Fruit fly (Drosophila melanogaster) whole organism, embryonic: Measurements from ENCODE around the gene CG2533.

Source experiments
- Abd-B ChIP-seq: fragments of 200-800 bp; sonication (Bioruptor generic); optimal IDR thresholded peaks from 2 replicates; lab custom pipeline; 2018; ENCODE audit warnings: missing biosample characterization, mild to moderate bottlenecking, missing genetic modification characterization, moderate library complexity
- B-H2 ChIP-seq: fragments of 200-800 bp; sonication (Bioruptor generic); optimal IDR thresholded peaks from 2 replicates; lab custom pipeline; 2018; ENCODE audit warnings: missing biosample characterization, mild to moderate bottlenecking, missing genetic modification characterization
- Bteb2 ChIP-seq: fragments of 200-800 bp; sonication (Bioruptor generic); optimal IDR thresholded peaks from 2 replicates; lab custom pipeline; 2016; ENCODE audit warnings: missing biosample characterization, missing genetic modification characterization
- CG13624 ChIP-seq: fragments of 200-800 bp; sonication (Bioruptor generic); optimal IDR thresholded peaks from 2 replicates; lab custom pipeline; 2016; ENCODE audit warnings: missing biosample characterization, missing genetic modification characterization
- CG15011 ChIP-seq: fragments of 200-800 bp; sonication (Bioruptor generic); optimal IDR thresholded peaks from 3 replicates; lab custom pipeline; 2018; ENCODE audit warnings: missing biosample characterization, mild to moderate bottlenecking, missing genetic modification characterization
- CG17186 ChIP-seq: fragments of 200-800 bp; sonication (Bioruptor generic); optimal IDR thresholded peaks from 3 replicates; lab custom pipeline; 2017; ENCODE audit warnings: missing biosample characterization, missing genetic modification reagents, missing genetic modification characterization
- CG17359 ChIP-seq: fragments of 200-800 bp; sonication (Bioruptor generic); optimal IDR thresholded peaks from 3 replicates; lab custom pipeline; 2018; ENCODE audit warnings: missing biosample characterization, mild to moderate bottlenecking, missing genetic modification characterization, moderate library complexity
- CG17612 ChIP-seq: fragments of 200-800 bp; sonication (Bioruptor generic); IDR thresholded peaks from 2 replicates; pipeline ENCODE4 v1.3.6; 2022; ENCODE audit warnings: missing biosample characterization, missing genetic modification characterization
- CG18262 ChIP-seq: fragments of 200-800 bp; optimal IDR thresholded peaks from 3 replicates; lab custom pipeline; 2019; ENCODE audit warnings: missing biosample characterization, mild to moderate bottlenecking, missing genetic modification characterization, moderate library complexity
- CG31441 ChIP-seq: fragments of 200-800 bp; sonication (Bioruptor generic); IDR thresholded peaks from 2 replicates; pipeline ENCODE4 v1.3.6; 2022; ENCODE audit warnings: missing biosample characterization, missing genetic modification characterization
- CG32767 ChIP-seq: fragments of 200-800 bp; sonication (Bioruptor generic); IDR thresholded peaks from 2 replicates; pipeline ENCODE4 v1.3.6; 2022; ENCODE audit warnings: missing biosample characterization, missing genetic modification characterization
- CG34224 ChIP-seq: fragments of 200-800 bp; sonication (Bioruptor generic); IDR thresholded peaks from 3 replicates; pipeline ENCODE4 v1.3.6; 2022; ENCODE audit warnings: missing biosample characterization, missing genetic modification characterization; ENCODE audit not compliant: partially characterized antibody
- CG3847 ChIP-seq: fragments of 200-800 bp; sonication (Bioruptor generic); IDR thresholded peaks from 2 replicates; pipeline ENCODE4 v1.3.6; 2022; ENCODE audit warnings: missing biosample characterization, missing genetic modification characterization
- CG4424 ChIP-seq: fragments of 200-800 bp; sonication (Bioruptor generic); optimal IDR thresholded peaks from 3 replicates; lab custom pipeline; 2016; ENCODE audit warnings: missing biosample characterization, missing genetic modification characterization
- CG4707 ChIP-seq: fragments of 200-800 bp; sonication (Bioruptor generic); optimal IDR thresholded peaks from 2 replicates; lab custom pipeline; 2018; ENCODE audit warnings: missing biosample characterization, mild to moderate bottlenecking, missing genetic modification characterization, moderate library complexity
- CG4820 ChIP-seq: fragments of 200-800 bp; sonication (Bioruptor generic); optimal IDR thresholded peaks from 3 replicates; lab custom pipeline; 2016; ENCODE audit warnings: missing biosample characterization, missing genetic modification characterization
- CG7556 ChIP-seq: fragments of 200-800 bp; sonication (Bioruptor generic); optimal IDR thresholded peaks from 2 replicates; lab custom pipeline; 2017; ENCODE audit warnings: missing biosample characterization, mild to moderate bottlenecking, missing genetic modification characterization
- CG7786 ChIP-seq: fragments of 200-800 bp; sonication (Bioruptor generic); optimal IDR thresholded peaks from 2 replicates; lab custom pipeline; 2016; ENCODE audit warnings: missing biosample characterization, missing genetic modification characterization
- CG7963 ChIP-seq: fragments of 200-800 bp; sonication (Bioruptor generic); IDR thresholded peaks from 3 replicates; pipeline ENCODE4 v1.3.6; 2022; ENCODE audit warnings: missing biosample characterization, missing genetic modification characterization; ENCODE audit not compliant: partially characterized antibody
- CG8359 ChIP-seq: fragments of 200-800 bp; sonication (Bioruptor generic); optimal IDR thresholded peaks from 2 replicates; lab custom pipeline; 2017; ENCODE audit warnings: missing biosample characterization, mild to moderate bottlenecking, missing genetic modification characterization, borderline replicate concordance
- CG9817 ChIP-seq: fragments of 200-800 bp; sonication (Bioruptor generic); optimal IDR thresholded peaks from 2 replicates; lab custom pipeline; 2018; ENCODE audit warnings: missing biosample characterization, mild to moderate bottlenecking, missing genetic modification characterization, moderate library complexity
- Dip2 ChIP-seq: fragments of 200-800 bp; sonication (Bioruptor generic); IDR thresholded peaks from 2 replicates; pipeline ENCODE4 v1.3.6; 2022; ENCODE audit warnings: missing biosample characterization, missing genetic modification characterization
- Fer1 ChIP-seq: fragments of 200-800 bp; sonication (Bioruptor generic); optimal IDR thresholded peaks from 2 replicates; lab custom pipeline; 2017; ENCODE audit warnings: missing biosample characterization, mild to moderate bottlenecking, missing genetic modification characterization
- Hr51 ChIP-seq, 2 experiments: fragments of 200-800 bp; sonication (Bioruptor generic); optimal IDR thresholded peaks; 2 replicates in 1 of 2; 3 replicates in 1 of 2; lab custom pipeline; 2016 to 2018; ENCODE audit warnings: missing biosample characterization in 2 of 2, missing genetic modification characterization in 2 of 2, mild to moderate bottlenecking in 1 of 2, moderate library complexity in 1 of 2
- Mad ChIP-seq: fragments of 200-800 bp; sonication (Bioruptor generic); optimal IDR thresholded peaks from 2 replicates; lab custom pipeline; 2016; ENCODE audit warnings: missing biosample characterization, missing genetic modification characterization
- Opbp ChIP-seq: fragments of 200-800 bp; sonication (Bioruptor generic); IDR thresholded peaks from 3 replicates; pipeline ENCODE4 v1.3.6; 2022; ENCODE audit warnings: missing biosample characterization, missing genetic modification characterization; ENCODE audit not compliant: partially characterized antibody
- TFAM ChIP-seq: fragments of 200-800 bp; sonication (Bioruptor generic); optimal IDR thresholded peaks from 2 replicates; lab custom pipeline; 2017; ENCODE audit warnings: missing biosample characterization, missing genetic modification characterization, inconsistent platforms
- Usf ChIP-seq: fragments of 200-800 bp; sonication (Bioruptor generic); optimal IDR thresholded peaks from 2 replicates; lab custom pipeline; 2017; ENCODE audit warnings: missing genotype, missing biosample characterization, missing genetic modification characterization
- ab ChIP-seq: fragments of 200-800 bp; sonication (Bioruptor generic); optimal IDR thresholded peaks from 2 replicates; lab custom pipeline; 2016; ENCODE audit warnings: missing biosample characterization, missing genetic modification characterization
- dan ChIP-seq: fragments of 200-800 bp; sonication (Bioruptor generic); IDR thresholded peaks from 2 replicates; pipeline ENCODE4 v1.3.6; 2022; ENCODE audit warnings: missing biosample characterization, missing genetic modification characterization
- grau ChIP-seq: fragments of 200-800 bp; optimal IDR thresholded peaks from 3 replicates; lab custom pipeline; 2019; ENCODE audit warnings: missing biosample characterization, mild to moderate bottlenecking, missing genetic modification characterization, moderate library complexity
- h ChIP-seq: fragments of >200 bp; optimal IDR thresholded peaks from 2 replicates; lab custom pipeline; 2017
- ind ChIP-seq: fragments of 200-800 bp; sonication (Bioruptor generic); optimal IDR thresholded peaks from 3 replicates; lab custom pipeline; 2016; ENCODE audit warnings: missing biosample characterization, missing genetic modification characterization
- kay ChIP-seq: fragments of 200-800 bp; sonication (Bioruptor generic); optimal IDR thresholded peaks from 2 replicates; lab custom pipeline; 2016; ENCODE audit warnings: missing biosample characterization, missing genetic modification characterization
- klu ChIP-seq: fragments of 200-800 bp; sonication (Bioruptor generic); IDR thresholded peaks from 2 replicates; pipeline ENCODE4 v1.3.6; 2022; ENCODE audit warnings: missing biosample characterization, missing genetic modification characterization
- maf-S ChIP-seq: fragments of 200-800 bp; sonication (Bioruptor generic); optimal IDR thresholded peaks from 2 replicates; lab custom pipeline; 2016; ENCODE audit warnings: missing biosample characterization, missing genetic modification characterization
- mirr ChIP-seq: fragments of 200-800 bp; sonication (Bioruptor generic); optimal IDR thresholded peaks from 3 replicates; lab custom pipeline; 2018; ENCODE audit warnings: missing biosample characterization, mild to moderate bottlenecking, missing genetic modification characterization
- otp ChIP-seq: fragments of 200-800 bp; sonication (Bioruptor generic); IDR thresholded peaks from 3 replicates; pipeline ENCODE4, ENCODE4 v1.3.6; 2022; ENCODE audit warnings: missing biosample characterization, missing genetic modification characterization
- pho ChIP-seq: fragments of 200-800 bp; sonication (Bioruptor generic); optimal IDR thresholded peaks from 2 replicates; lab custom pipeline; 2016; ENCODE audit warnings: missing biosample characterization, missing genetic modification characterization
- pzg ChIP-seq: fragments of 200-800 bp; sonication (Bioruptor generic); optimal IDR thresholded peaks from 3 replicates; lab custom pipeline; 2018; ENCODE audit warnings: missing biosample characterization, mild to moderate bottlenecking, missing genetic modification characterization, moderate library complexity
- schlank ChIP-seq: fragments of 200-800 bp; sonication (Bioruptor generic); optimal IDR thresholded peaks from 2 replicates; lab custom pipeline; 2018; ENCODE audit warnings: missing biosample characterization, mild to moderate bottlenecking, missing genetic modification characterization
- sug ChIP-seq: fragments of 200-800 bp; optimal IDR thresholded peaks from 2 replicates; lab custom pipeline; 2019; ENCODE audit warnings: missing biosample characterization, mild to moderate bottlenecking, missing genetic modification characterization, moderate library complexity
- ttk ChIP-seq: fragments of 200-800 bp; sonication (Bioruptor generic); IDR thresholded peaks from 2 replicates; pipeline ENCODE4 v2.1.2; 2022; ENCODE audit warnings: missing biosample characterization, missing genetic modification characterization
- zen2 ChIP-seq: fragments of 200-800 bp; sonication (Bioruptor generic); IDR thresholded peaks from 3 replicates; pipeline ENCODE4 v1.3.6; 2022; ENCODE audit warnings: missing biosample characterization, missing genetic modification characterization; ENCODE audit not compliant: partially characterized antibody

Gene CG2533

dm6 chrX:11622649-11623425, 18.8 kb upstream of the CG2533 start (continued):
- 0 out of 3 replicates have a peak, but pooled peaks have one; percentile 22 for TF ChIP-seq otp
- no peak for TF ChIP-seq CG7963 (GFP tag; lab: Robert Waterston, UW)
- TF ChIP-seq grau (tag; lab: Kevin White, UChicago), result peak; percentile 77
- peak; percentile 72 for TF ChIP-seq ind
- TF ChIP-seq CG3847 (GFP tag; lab: Robert Waterston, UW), result peak; percentile 74
- TF ChIP-seq sug (tag; lab: Kevin White, UChicago), result peak; percentile 49
- TF ChIP-seq CG4707 (GFP tag; lab: Kevin White, UChicago), result peak; percentile 5
- peak; percentile 72 for TF ChIP-seq ttk (GFP tag; lab: Robert Waterston, UW)
- TF ChIP-seq CG18262 (tag; lab: Kevin White, UChicago), result peak; percentile 58
- peak; percentile 57 for TF ChIP-seq mirr (GFP tag; lab: Kevin White, UChicago)
- TF ChIP-seq Opbp (GFP tag; lab: Robert Waterston, UW), result no peak
- peak; percentile 63 for TF ChIP-seq CG7556
- peak; percentile 68 for TF ChIP-seq pho (GFP tag; lab: Kevin White, UChicago)
- peak; percentile 34 for TF ChIP-seq Usf (GFP tag; lab: Kevin White, UChicago)
- TF ChIP-seq dan (GFP tag; lab: Robert Waterston, UW), result no peak
- TF ChIP-seq CG32767 (GFP tag; lab: Robert Waterston, UW), result peak; percentile 54
- TF ChIP-seq Dip2, result no peak
- peak; percentile 62 for TF ChIP-seq CG7786
- peak; percentile 80 for TF ChIP-seq Fer1 (GFP tag; lab: Kevin White, UChicago)
- peak; percentile 16 for TF ChIP-seq TFAM (GFP tag; lab: Kevin White, UChicago)
- TF ChIP-seq maf-S (GFP tag; lab: Kevin White, UChicago), result peak; percentile 63
- peak; percentile 73 for TF ChIP-seq CG31441 (GFP tag; lab: Robert Waterston, UW)
- no peak for TF ChIP-seq pzg
- peak; percentile 31 to 87 for TF ChIP-seq Hr51 (GFP tag; optimal IDR thresholded peaks at IDR 0.05; lab: Kevin White, UChicago)
- peak; percentile 52 for TF ChIP-seq Abd-B
- peak; percentile 55 for TF ChIP-seq CG4820 (GFP tag; lab: Kevin White, UChicago)
- TF ChIP-seq CG15011 (GFP tag; lab: Kevin White, UChicago), result peak; percentile 13
- peak; percentile 77 for TF ChIP-seq CG9817 (tag; lab: Kevin White, UChicago)
- TF ChIP-seq CG13624 (GFP tag; lab: Kevin White, UChicago), result peak; percentile 79
- TF ChIP-seq Bteb2 (GFP tag; lab: Kevin White, UChicago), result peak; percentile 77
- no peak for TF ChIP-seq zen2 (GFP tag; lab: Robert Waterston, UW)
- no peak for TF ChIP-seq CG34224
- peak; percentile 10 for TF ChIP-seq kay (GFP tag; lab: Kevin White, UChicago)
- TF ChIP-seq CG17186, result no peak
- 0 out of 2 replicates have a peak, but pooled peaks have one; percentile 31 for TF ChIP-seq CG17612 (GFP tag; lab: Robert Waterston, UW)
- TF ChIP-seq schlank (tag; lab: Kevin White, UChicago), result peak; percentile 73
- TF ChIP-seq h, result no peak
- peak; percentile 53 for TF ChIP-seq Mad (GFP tag; lab: Kevin White, UChicago)
- peak; percentile 53 for TF ChIP-seq ab (GFP tag; lab: Kevin White, UChicago)
- peak; percentile 67 for TF ChIP-seq CG4424 (GFP tag; lab: Kevin White, UChicago)
- peak; percentile 7 for TF ChIP-seq CG8359 (GFP tag; lab: Kevin White, UChicago)
- peak; percentile 72 for TF ChIP-seq CG17359
- TF ChIP-seq klu, result no peak
- peak; percentile 3 for TF ChIP-seq B-H2 (GFP tag; lab: Kevin White, UChicago)
